Fruit fly (Drosophila melanogaster): ENCODE results near the gene CG8916.

DNA sequence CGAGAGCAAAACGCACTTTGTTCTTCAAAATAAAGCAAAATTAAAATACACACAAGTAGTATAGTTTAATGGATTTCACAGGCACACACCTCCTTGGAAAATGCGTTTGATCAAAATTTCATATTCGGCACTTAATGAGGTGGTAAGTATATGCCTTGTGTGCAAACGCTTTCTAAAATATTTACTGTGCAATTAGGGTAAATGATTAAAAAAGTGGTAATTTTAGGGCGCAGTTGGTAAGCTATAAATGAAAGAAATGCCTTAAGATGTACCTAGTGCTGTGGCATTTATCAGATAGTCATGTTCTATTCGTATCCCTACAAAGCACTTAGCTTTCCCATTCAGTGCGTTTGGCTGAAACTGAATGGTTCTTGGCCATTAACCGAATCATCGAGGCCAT is 52.4 kb downstream of the CG8916 start, which contains the start of gene Or13a:
- TF ChIP-seq exex (tag; optimal IDR thresholded peaks at IDR 0.05): no peak
- no peak for TF ChIP-seq CG8388 (GFP tag; optimal IDR thresholded peaks at IDR 0.05)
- no peak for TF ChIP-seq CG1602 (GFP tag; optimal IDR thresholded peaks at IDR 0.05)
- TF ChIP-seq gem (tag; optimal IDR thresholded peaks at IDR 0.05): no peak
- TF ChIP-seq CG5245 (GFP tag; optimal IDR thresholded peaks at IDR 0.05): no peak
- no peak for TF ChIP-seq CG6175 (GFP tag; IDR thresholded peaks at IDR 0.05)
- no peak for TF ChIP-seq CG1792 (GFP tag; optimal IDR thresholded peaks at IDR 0.05)
- no peak for TF ChIP-seq CG16779 (GFP tag; IDR thresholded peaks at IDR 0.05)
- TF ChIP-seq CG10543 (GFP tag; optimal IDR thresholded peaks at IDR 0.05): no peak
- TF ChIP-seq run (tag; optimal IDR thresholded peaks at IDR 0.05): no peak
- TF ChIP-seq NK7.1 (GFP tag; optimal IDR thresholded peaks at IDR 0.05): no peak
- TF ChIP-seq CG8290 (GFP tag; optimal IDR thresholded peaks at IDR 0.05): no peak
- no peak for TF ChIP-seq CG8290 (tag; optimal IDR thresholded peaks at IDR 0.05)
- TF ChIP-seq gt (GFP tag; IDR thresholded peaks at IDR 0.05): no peak
- no peak for TF ChIP-seq ranshi (GFP tag; IDR thresholded peaks at IDR 0.05)

Measured in whole organism, embryonic.